Worm (Caenorhabditis elegans): ENCODE data around the gene slc-17.5.

- no peak for TF ChIP-seq flt-1 (GFP tag; IDR thresholded peaks at IDR 0.05)
- no peak for TF ChIP-seq klf-2 (GFP tag; conservative IDR thresholded peaks at IDR 0.05)
- no peak for TF ChIP-seq ref-1 (GFP tag; conservative IDR thresholded peaks at IDR 0.05)
- no peak for TF ChIP-seq ztf-29 (GFP tag; IDR thresholded peaks at IDR 0.05)
- TF ChIP-seq med-1 (GFP tag; optimal IDR thresholded peaks at IDR 0.05; ENCODE audit: insufficient read depth), result no peak
- TF ChIP-seq ztf-23 (GFP tag; IDR thresholded peaks at IDR 0.05), result no peak
Measured at ce11 chrV:8318135-8318534, 33.4 kb upstream of the slc-17.5 start, which contains the start of gene clec-219.
